Fruit fly (Drosophila melanogaster) whole organism, pupa: ENCODE results near the gene CG34345.

Experiments used
- CG10348 ChIP-seq: fragments of 200-800 bp; sonication (Bioruptor generic); IDR thresholded peaks from 2 replicates; pipeline ENCODE4 v1.3.6; 2022; ENCODE audit warnings: missing biosample characterization, missing genetic modification characterization
- CG12605 ChIP-seq: fragments of 200-800 bp; sonication (Bioruptor generic); IDR thresholded peaks from 2 replicates; pipeline ENCODE4 v1.3.6; 2022; ENCODE audit warnings: missing biosample characterization, missing genetic modification characterization
- CG13204 ChIP-seq: fragments of 200-800 bp; sonication (Bioruptor generic); optimal IDR thresholded peaks from 2 replicates; lab custom pipeline; 2018; ENCODE audit warnings: missing biosample characterization, mild to moderate bottlenecking, missing genetic modification characterization, moderate library complexity
- CG14655 ChIP-seq: fragments of 200-800 bp; sonication (Bioruptor generic); optimal IDR thresholded peaks from 3 replicates; lab custom pipeline; 2017; ENCODE audit warnings: mild to moderate bottlenecking, missing biosample characterization, missing genetic modification reagents, missing genetic modification characterization
- CG15710 ChIP-seq: fragments of 200-800 bp; sonication (Bioruptor generic); optimal IDR thresholded peaks from 2 replicates; lab custom pipeline; 2018; ENCODE audit warnings: missing biosample characterization, mild to moderate bottlenecking, missing genetic modification characterization, moderate library complexity
- CG17806 ChIP-seq: fragments of 200-800 bp; sonication (Bioruptor generic); optimal IDR thresholded peaks from 2 replicates; lab custom pipeline; 2018; ENCODE audit warnings: missing biosample characterization, mild to moderate bottlenecking, missing genetic modification characterization, moderate library complexity
- CG32121 ChIP-seq: fragments of 200-800 bp; sonication (Bioruptor generic); IDR thresholded peaks from 2 replicates; pipeline ENCODE4 v1.3.6; 2022; ENCODE audit warnings: missing biosample characterization, missing genetic modification characterization
- CG34367 ChIP-seq: fragments of 200-800 bp; sonication (Bioruptor generic); optimal IDR thresholded peaks from 2 replicates; lab custom pipeline; 2018; ENCODE audit warnings: missing biosample characterization, mild to moderate bottlenecking, missing genetic modification characterization
- CG4496 ChIP-seq: fragments of 200-800 bp; sonication (Bioruptor generic); IDR thresholded peaks from 3 replicates; pipeline ENCODE4 v1.3.6; 2022; ENCODE audit warnings: missing biosample characterization, missing genetic modification characterization
- CG8159 ChIP-seq: fragments of 200-800 bp; sonication (Bioruptor generic); optimal IDR thresholded peaks from 3 replicates; lab custom pipeline; 2018; ENCODE audit warnings: missing biosample characterization, mild to moderate bottlenecking, missing genetic modification characterization, moderate library complexity
- CG8301 ChIP-seq: fragments of 200-800 bp; sonication (Bioruptor generic); optimal IDR thresholded peaks from 2 replicates; lab custom pipeline; 2018; ENCODE audit warnings: missing biosample characterization, mild to moderate bottlenecking, missing genetic modification characterization
- CG9948 ChIP-seq: fragments of 200-800 bp; sonication (Bioruptor generic); optimal IDR thresholded peaks from 2 replicates; lab custom pipeline; 2018; ENCODE audit warnings: missing biosample characterization, mild to moderate bottlenecking, missing genetic modification characterization, moderate library complexity
- D1 ChIP-seq: fragments of 200-800 bp; sonication (Bioruptor generic); optimal IDR thresholded peaks from 2 replicates; lab custom pipeline; 2018; ENCODE audit warnings: missing biosample characterization, mild to moderate bottlenecking, missing genetic modification characterization, moderate library complexity
- EcR ChIP-seq: fragments of 200-800 bp; sonication (Bioruptor generic); optimal IDR thresholded peaks from 3 replicates; lab custom pipeline; 2019; ENCODE audit warnings: missing biosample characterization, missing genetic modification characterization, mild to moderate bottlenecking, moderate library complexity, missing genetic modification reagents
- Ets98B ChIP-seq: fragments of 200-800 bp; sonication (Bioruptor generic); IDR thresholded peaks from 2 replicates; pipeline ENCODE4 v1.3.6; 2022; ENCODE audit warnings: missing biosample characterization, missing genetic modification characterization
- Pif1A ChIP-seq: fragments of 200-800 bp; sonication (Bioruptor generic); optimal IDR thresholded peaks from 3 replicates; lab custom pipeline; 2016; ENCODE audit warnings: missing biosample characterization, missing genetic modification characterization
- Pif1B ChIP-seq: fragments of 200-800 bp; sonication (Bioruptor generic); optimal IDR thresholded peaks from 3 replicates; lab custom pipeline; 2016; ENCODE audit warnings: missing biosample characterization, missing genetic modification characterization
- Snoo ChIP-seq: fragments of 200-800 bp; sonication (Bioruptor generic); optimal IDR thresholded peaks from 3 replicates; lab custom pipeline; 2017; ENCODE audit warnings: missing biosample characterization, mild to moderate bottlenecking, missing genetic modification characterization, inconsistent platforms
- fd96Ca ChIP-seq: fragments of 200-800 bp; sonication (Bioruptor generic); IDR thresholded peaks from 3 replicates; pipeline ENCODE4 v1.3.6; 2022; ENCODE audit warnings: missing biosample characterization, missing genetic modification characterization
- gl ChIP-seq: fragments of 200-800 bp; sonication (Bioruptor generic); optimal IDR thresholded peaks from 2 replicates; lab custom pipeline; 2018; ENCODE audit warnings: missing biosample characterization, mild to moderate bottlenecking, missing genetic modification characterization
- rn ChIP-seq: fragments of 200-800 bp; sonication (Bioruptor generic); IDR thresholded peaks from 2 replicates; pipeline ENCODE4 v1.3.6; 2022; ENCODE audit warnings: missing biosample characterization, missing genetic modification characterization

CG34345 gene

dm6 chr2L:6667719-6668325 lies 44.9 kb downstream of the CG34345 start, which contains the start of gene Galt:
Gene Galt (minus strand): TSS chr2L:6668033.
- TF ChIP-seq gl (tag; lab: Kevin White, UChicago) (no peak), CG14655 (GFP tag; lab: Kevin White, UChicago) (no peak), Pif1A (GFP tag; lab: Kevin White, UChicago) (no peak), CG32121 (GFP tag; lab: Robert Waterston, UW) (peak; percentile 36), D1 (tag; lab: Kevin White, UChicago) (no peak), CG34367 (no peak), CG13204 (GFP tag; lab: Kevin White, UChicago) (no peak), CG8301 (tag; lab: Kevin White, UChicago) (peak; percentile 43), CG17806 (tag; lab: Kevin White, UChicago) (peak; percentile 37), CG15710 (tag; lab: Kevin White, UChicago) (peak; percentile 39), CG4496 (0 out of 3 replicates have a peak, but pooled peaks have one; percentile 21), fd96Ca (peak; percentile 6; the same call in 1 of the 3 replicates), CG8159 (tag; lab: Kevin White, UChicago) (peak; percentile 58), CG12605 (GFP tag; lab: Robert Waterston, UW) (no peak), CG10348 (GFP tag; lab: Robert Waterston, UW) (no peak), Ets98B (GFP tag; lab: Robert Waterston, UW) (no peak; the same call in 1 of the 2 replicates), Pif1B (GFP tag; lab: Kevin White, UChicago) (no peak), EcR (no peak), CG9948 (tag; lab: Kevin White, UChicago) (peak; percentile 27), Snoo (peak; percentile 42), rn (GFP tag; lab: Robert Waterston, UW) (no peak)

dm6 chr2L:6671409-6671808 lies 48.5 kb downstream of the CG34345 start:
- peak; percentile 11; the same call in 1 of the 2 replicates for TF ChIP-seq CG32121 (GFP tag; lab: Robert Waterston, UW)
- no peak for TF ChIP-seq CG13204 (GFP tag; lab: Kevin White, UChicago)
- peak; percentile 36 for TF ChIP-seq EcR
- no peak for TF ChIP-seq CG34367
- TF ChIP-seq, all 21 proteins: peak for 2

dm6 chr2L:6673211-6674012 lies 50.5 kb downstream of the CG34345 start, which contains the start of gene Spn27A:
Gene Spn27A (minus strand): TSS chr2L:6673347.
- TF ChIP-seq CG8301 (tag; lab: Kevin White, UChicago) (no peak), CG4496 (peak; percentile 76), CG17806 (tag; lab: Kevin White, UChicago) (peak; percentile 72), Snoo (peak; percentile 58), D1 (tag; lab: Kevin White, UChicago) (no peak), CG10348 (GFP tag; lab: Robert Waterston, UW) (no peak), Pif1B (GFP tag; lab: Kevin White, UChicago) (peak; percentile 70), Ets98B (GFP tag; lab: Robert Waterston, UW) (peak; percentile 75), CG9948 (tag; lab: Kevin White, UChicago) (peak; percentile 70), gl (tag; lab: Kevin White, UChicago) (peak; percentile 65), CG14655 (GFP tag; lab: Kevin White, UChicago) (no peak), fd96Ca (peak; percentile 80), CG34367 (peak; percentile 60), CG12605 (GFP tag; lab: Robert Waterston, UW) (peak; percentile 71), CG32121 (GFP tag; lab: Robert Waterston, UW) (peak; percentile 84), CG13204 (GFP tag; lab: Kevin White, UChicago) (peak; percentile 96), rn (GFP tag; lab: Robert Waterston, UW) (peak; percentile 44; the same call in 1 of the 2 replicates), Pif1A (GFP tag; lab: Kevin White, UChicago) (no peak), CG8159 (tag; lab: Kevin White, UChicago) (no peak), CG15710 (tag; lab: Kevin White, UChicago) (peak; percentile 67), EcR (peak; percentile 45)
